Worm (Caenorhabditis elegans) whole organism, L2 larva: ENCODE measurements around the gene F21C10.9.
A peak's percentile ranks its signal among the peaks of the same experiment; 100 is the strongest.

Experiments used
- C34F6.9 ChIP-seq: fragments of 150-350 bp; optimal IDR thresholded peaks from 2 replicates; lab custom pipeline; 2014; ENCODE audit warnings: missing biosample characterization, missing genetic modification characterization
- F13H6.1 ChIP-seq: sonication (generic microtip); optimal IDR thresholded peaks from 2 replicates; lab custom pipeline; 2016; ENCODE audit warnings: missing genetic modification characterization, missing compliant biosample characterization
- R02D3.7 ChIP-seq: fragments of 150-350 bp; optimal IDR thresholded peaks from 2 replicates; lab custom pipeline; 2014; ENCODE audit warnings: missing biosample characterization, missing genetic modification characterization
- Y55F3AM.14 ChIP-seq: fragments of 200-800 bp; sonication (Bioruptor generic); optimal IDR thresholded peaks from 2 replicates; lab custom pipeline; 2018; ENCODE audit warnings: mild to moderate bottlenecking, missing genetic modification characterization, missing compliant biosample characterization
- alr-1 ChIP-seq: fragments of 150-350 bp; optimal IDR thresholded peaks from 2 replicates; lab custom pipeline; 2014; ENCODE audit warnings: missing biosample characterization, missing genetic modification characterization
- ama-1 ChIP-seq: fragments of 150-350 bp; optimal IDR thresholded peaks from 2 replicates; lab custom pipeline; 2018; ENCODE audit warnings: inconsistent platforms
- blmp-1 ChIP-seq: sonication (generic microtip); optimal IDR thresholded peaks from 2 replicates; lab custom pipeline; 2017; ENCODE audit warnings: missing genetic modification characterization, mild to moderate bottlenecking, missing compliant biosample characterization, antibody characterized with exemption, moderate library complexity; ENCODE audit not compliant: insufficient read depth
- ceh-16 ChIP-seq: fragments of 150-350 bp; optimal IDR thresholded peaks from 2 replicates; lab custom pipeline; 2014; ENCODE audit warnings: missing biosample characterization, missing genetic modification characterization
- ceh-82 ChIP-seq: fragments of 150-350 bp; optimal IDR thresholded peaks from 2 replicates; lab custom pipeline; 2014; ENCODE audit warnings: missing biosample characterization, missing genetic modification characterization
- crh-2 ChIP-seq: sonication (generic microtip); optimal IDR thresholded peaks from 2 replicates; lab custom pipeline; 2017; ENCODE audit warnings: missing biosample characterization, missing genetic modification characterization
- dmd-4 ChIP-seq: sonication (generic microtip); optimal IDR thresholded peaks from 2 replicates; lab custom pipeline; 2017; ENCODE audit warnings: missing biosample characterization, missing genetic modification characterization
- egl-27 ChIP-seq: sonication (generic microtip); optimal IDR thresholded peaks from 3 replicates; lab custom pipeline; 2017; ENCODE audit warnings: missing biosample characterization, missing genetic modification reagents, missing genetic modification characterization
- lin-11 ChIP-seq: fragments of 150-350 bp; sonication (generic microtip); optimal IDR thresholded peaks from 2 replicates; lab custom pipeline; 2014; ENCODE audit warnings: missing biosample characterization, missing genetic modification characterization, inconsistent platforms, mixed read lengths
- lin-13 ChIP-seq: fragments of 150-350 bp; optimal IDR thresholded peaks from 2 replicates; lab custom pipeline; 2014; ENCODE audit warnings: missing biosample characterization, missing genetic modification reagents, missing genetic modification characterization
- lin-39 ChIP-seq: fragments of 150-350 bp; optimal IDR thresholded peaks from 2 replicates; lab custom pipeline; 2014; ENCODE audit warnings: missing biosample characterization, missing genetic modification reagents, missing genetic modification characterization
- lsy-2 ChIP-seq, 2 experiments: fragments of 150-350 bp in 1 of 2; sonication (generic microtip) in 1 of 2; optimal IDR thresholded peaks; 2 replicates each; lab custom pipeline; 2014 to 2017; ENCODE audit warnings: missing biosample characterization in 2 of 2, missing genetic modification characterization in 2 of 2
- mab-5 ChIP-seq: fragments of 150-350 bp; optimal IDR thresholded peaks from 2 replicates; lab custom pipeline; 2014; ENCODE audit warnings: missing biosample characterization, missing genetic modification characterization
- mbf-1 ChIP-seq: sonication (generic microtip); optimal IDR thresholded peaks from 2 replicates; lab custom pipeline; 2017; ENCODE audit warnings: missing biosample characterization, missing genetic modification characterization
- mdl-1 ChIP-seq, 2 experiments: fragments of 150-350 bp in 1 of 2; sonication (generic microtip) in 1 of 2; optimal IDR thresholded peaks; 2 replicates each; lab custom pipeline; 2017; ENCODE audit warnings: missing biosample characterization in 2 of 2, missing genetic modification characterization in 2 of 2
- nhr-10 ChIP-seq: sonication (generic microtip); optimal IDR thresholded peaks from 2 replicates; lab custom pipeline; 2017; ENCODE audit warnings: missing biosample characterization, missing genetic modification characterization
- nhr-11 ChIP-seq: fragments of 150-350 bp; optimal IDR thresholded peaks from 2 replicates; lab custom pipeline; 2014; ENCODE audit warnings: missing biosample characterization, missing genetic modification characterization
- nhr-12 ChIP-seq: fragments of 150-350 bp; optimal IDR thresholded peaks from 2 replicates; lab custom pipeline; 2014; ENCODE audit warnings: missing biosample characterization, missing genetic modification characterization
- nhr-129 ChIP-seq: fragments of 150-350 bp; optimal IDR thresholded peaks from 2 replicates; lab custom pipeline; 2014; ENCODE audit warnings: missing biosample characterization, missing genetic modification characterization
- nhr-21 ChIP-seq: fragments of 150-350 bp; optimal IDR thresholded peaks from 2 replicates; lab custom pipeline; 2014; ENCODE audit warnings: missing biosample characterization, missing genetic modification characterization
- nhr-23 ChIP-seq: fragments of 150-350 bp; optimal IDR thresholded peaks from 2 replicates; lab custom pipeline; 2014; ENCODE audit warnings: missing biosample characterization, missing genetic modification reagents, missing genetic modification characterization
- nhr-237 ChIP-seq: fragments of 150-350 bp; optimal IDR thresholded peaks from 2 replicates; lab custom pipeline; 2014; ENCODE audit warnings: missing biosample characterization, missing genetic modification characterization
- nhr-25 ChIP-seq: fragments of 150-350 bp; sonication (generic microtip); optimal IDR thresholded peaks from 3 replicates; lab custom pipeline; 2014; ENCODE audit warnings: missing biosample characterization, missing genetic modification characterization
- nhr-6 ChIP-seq: fragments of 150-350 bp; optimal IDR thresholded peaks from 2 replicates; lab custom pipeline; 2014; ENCODE audit warnings: missing biosample characterization, missing genetic modification characterization
- sem-4 ChIP-seq: fragments of 150-350 bp; optimal IDR thresholded peaks from 2 replicates; lab custom pipeline; 2014; ENCODE audit warnings: missing biosample characterization, missing genetic modification reagents, missing genetic modification characterization
- skn-1 ChIP-seq: sonication (generic microtip); optimal IDR thresholded peaks from 2 replicates; lab custom pipeline; 2017; ENCODE audit warnings: missing biosample characterization, missing genetic modification characterization
- sma-3 ChIP-seq: sonication (generic microtip); optimal IDR thresholded peaks from 2 replicates; lab custom pipeline; 2016; ENCODE audit warnings: missing genetic modification reagents, missing genetic modification characterization, missing compliant biosample characterization
- sma-9 ChIP-seq, 2 experiments: fragments of 150-350 bp in 1 of 2; sonication (generic microtip) in 1 of 2; optimal IDR thresholded peaks; 2 replicates each; lab custom pipeline; 2014 to 2016; ENCODE audit warnings: missing genetic modification characterization in 2 of 2, mild to moderate bottlenecking in 1 of 2, missing biosample characterization in 1 of 2, missing compliant biosample characterization in 1 of 2, missing genetic modification reagents in 1 of 2, moderate library complexity in 1 of 2
- snpc-4 ChIP-seq: fragments of 150-350 bp; optimal IDR thresholded peaks from 2 replicates; lab custom pipeline; 2014; ENCODE audit warnings: missing biosample characterization, missing genetic modification characterization
- unc-39 ChIP-seq: fragments of 150-350 bp; optimal IDR thresholded peaks from 2 replicates; lab custom pipeline; 2014; ENCODE audit warnings: missing biosample characterization, missing genetic modification characterization
- unc-55 ChIP-seq: fragments of 150-350 bp; sonication (generic microtip); optimal IDR thresholded peaks from 3 replicates; lab custom pipeline; 2014; ENCODE audit warnings: missing biosample characterization, missing genetic modification reagents, missing genetic modification characterization
- unc-62 ChIP-seq: fragments of 150-350 bp; optimal IDR thresholded peaks from 2 replicates; lab custom pipeline; 2014; ENCODE audit warnings: missing biosample characterization, missing genetic modification reagents, missing genetic modification characterization
- ztf-1 ChIP-seq: fragments of 200-800 bp; sonication (Bioruptor generic); conservative IDR thresholded peaks from 2 replicates; pipeline ENCODE4 v1.3.6; 2022; ENCODE audit warnings: missing genetic modification characterization, missing compliant biosample characterization
- ztf-11 ChIP-seq: sonication (generic microtip); optimal IDR thresholded peaks from 2 replicates; lab custom pipeline; 2017; ENCODE audit warnings: missing biosample characterization, missing genetic modification characterization
- ztf-4 ChIP-seq: fragments of 150-350 bp; optimal IDR thresholded peaks from 2 replicates; lab custom pipeline; 2014; ENCODE audit warnings: missing biosample characterization, missing genetic modification characterization

F21C10.9 gene

ce11 chrV:9078067-9078581, 20.4 kb downstream of the F21C10.9 start:
- TF ChIP-seq ztf-11 = no peak
- TF ChIP-seq nhr-23 = no peak
- TF ChIP-seq lin-13 (GFP tag; lab: Kevin White, UChicago) = no peak
- TF ChIP-seq Y55F3AM.14 (GFP tag; lab: Kevin White, UChicago) = no peak
- no peak for TF ChIP-seq mbf-1 (tag; lab: Kevin White, UChicago)
- no peak for TF ChIP-seq nhr-11
- no peak for TF ChIP-seq nhr-21 (tag; lab: Kevin White, UChicago)
- peak; percentile 6 for TF ChIP-seq nhr-25 (tag; lab: Kevin White, UChicago)
- no peak for TF ChIP-seq nhr-129 (tag; lab: Kevin White, UChicago)

DNA sequence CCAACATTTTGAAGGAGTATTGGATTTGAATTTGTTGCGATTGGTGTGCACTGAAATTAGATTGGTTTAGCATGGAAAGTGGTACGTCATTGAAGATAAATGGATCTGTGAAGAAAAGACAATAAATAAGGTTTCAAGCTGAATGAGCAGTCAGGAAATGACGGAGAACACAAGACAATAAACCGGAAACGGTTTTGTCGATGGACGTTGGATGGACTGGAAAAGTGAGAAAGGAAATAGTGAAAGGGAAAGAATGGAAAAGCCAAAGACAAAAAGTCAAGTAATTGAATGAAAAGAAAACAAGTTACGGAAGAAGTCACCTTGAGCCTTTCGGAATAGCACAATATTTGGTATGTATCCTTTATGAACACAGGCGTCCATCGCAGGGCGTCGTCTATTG, 22.2 kb downstream of the F21C10.9 start, which contains the start of gene T27E4.7:
T27E4.7 (minus strand) TSS at position 50 of the 400 bp plus-strand sequence.
- TF ChIP-seq Y55F3AM.14 (GFP tag; lab: Kevin White, UChicago) (no peak), C34F6.9 (tag; lab: Kevin White, UChicago) (no peak), alr-1 (tag; lab: Kevin White, UChicago) (no peak), snpc-4 (tag; lab: Kevin White, UChicago) (no peak), unc-39 (no peak)

- peak; percentile 13 to 17 for TF ChIP-seq mdl-1 (tag; optimal IDR thresholded peaks at IDR 0.05; lab: Kevin White, UChicago)
- TF ChIP-seq nhr-129 (tag; lab: Kevin White, UChicago) = peak; percentile 54
- no peak for TF ChIP-seq nhr-12 (tag; lab: Kevin White, UChicago)
- peak; percentile 2 for TF ChIP-seq crh-2
- TF ChIP-seq sma-9 (GFP tag; optimal IDR thresholded peaks at IDR 0.05; lab: Kevin White, UChicago) = peak; percentile 60
- no peak for TF ChIP-seq sma-9 (tag; optimal IDR thresholded peaks at IDR 0.05; lab: Kevin White, UChicago)
- TF ChIP-seq ztf-11 = no peak
- TF ChIP-seq unc-62 (GFP tag; lab: Kevin White, UChicago) = no peak
- TF ChIP-seq F13H6.1 = peak; percentile 38
- TF ChIP-seq mbf-1 (tag; lab: Kevin White, UChicago) = no peak
- TF ChIP-seq mab-5 = no peak
- no peak for TF ChIP-seq nhr-10 (tag; lab: Kevin White, UChicago)
- TF ChIP-seq ama-1 (lab: Kevin White, UChicago) = peak; percentile 24
- TF ChIP-seq unc-55 = peak; percentile 15
- TF ChIP-seq dmd-4 (tag; lab: Kevin White, UChicago) = no peak
- no peak for TF ChIP-seq sem-4 (tag; lab: Kevin White, UChicago)
- TF ChIP-seq ztf-4 (tag; lab: Kevin White, UChicago) = no peak
- TF ChIP-seq, all 48 proteins: peak for 7
Observed at ce11 chrV:9075827-9076226, 22.7 kb downstream of the F21C10.9 start.

ce11 chrV:9074360-9074834, 24.1 kb downstream of the F21C10.9 start:
- TF ChIP-seq ceh-16 (tag; lab: Kevin White, UChicago) (no peak), sem-4 (tag; lab: Kevin White, UChicago) (no peak), nhr-21 (tag; lab: Kevin White, UChicago) (peak; percentile 13), dmd-4 (tag; lab: Kevin White, UChicago) (no peak), crh-2 (peak; percentile 38), R02D3.7 (tag; lab: Kevin White, UChicago) (no peak), nhr-12 (tag; lab: Kevin White, UChicago) (no peak), nhr-11 (no peak), nhr-6 (tag; lab: Kevin White, UChicago) (peak; percentile 36), blmp-1 (tag; lab: Kevin White, UChicago) (peak; percentile 7), ztf-1 (no peak), ceh-82 (tag; lab: Kevin White, UChicago) (no peak), unc-39 (no peak), lin-11 (no peak), nhr-10 (tag; lab: Kevin White, UChicago) (no peak), nhr-237 (tag; lab: Kevin White, UChicago) (no peak), ztf-11 (no peak), lin-39 (tag; lab: Kevin White, UChicago) (no peak), sma-3 (GFP tag; lab: Kevin White, UChicago) (peak; percentile 46), nhr-129 (tag; lab: Kevin White, UChicago) (peak; percentile 11), snpc-4 (tag; lab: Kevin White, UChicago) (no peak), lsy-2 (tag; optimal IDR thresholded peaks at IDR 0.05; lab: Kevin White, UChicago) (peak in 1 of 2 experiments; percentile 37), mab-5 (no peak), C34F6.9 (tag; lab: Kevin White, UChicago) (no peak), egl-27 (tag; lab: Kevin White, UChicago) (no peak), ztf-4 (tag; lab: Kevin White, UChicago) (peak; percentile 19), skn-1 (tag; lab: Kevin White, UChicago) (no peak), sma-9 (GFP tag; optimal IDR thresholded peaks at IDR 0.05; lab: Kevin White, UChicago) (peak; percentile 35), sma-9 (tag; optimal IDR thresholded peaks at IDR 0.05; lab: Kevin White, UChicago) (no peak), nhr-23 (no peak), lin-13 (GFP tag; lab: Kevin White, UChicago) (no peak), mdl-1 (tag; optimal IDR thresholded peaks at IDR 0.05; lab: Kevin White, UChicago) (peak in 1 of 2 experiments; percentile 6), nhr-25 (tag; lab: Kevin White, UChicago) (peak; percentile 0), ama-1 (lab: Kevin White, UChicago) (peak; percentile 73), unc-55 (no peak), Y55F3AM.14 (GFP tag; lab: Kevin White, UChicago) (no peak)
- TF ChIP-seq, all 48 proteins: peak for 12
